Fruit fly (Drosophila melanogaster) whole organism, prepupa: Measurements from ENCODE around the gene Sec24CD.

Experiments used
- CG10631 ChIP-seq: fragments of 200-800 bp; sonication (Bioruptor generic); optimal IDR thresholded peaks from 2 replicates; lab custom pipeline; 2016; ENCODE audit warnings: missing biosample characterization, missing genetic modification characterization
- CG10669 ChIP-seq: fragments of 200-800 bp; sonication (Bioruptor generic); optimal IDR thresholded peaks from 3 replicates; lab custom pipeline; 2018; ENCODE audit warnings: missing biosample characterization, mild to moderate bottlenecking, missing genetic modification characterization, moderate library complexity
- CG11294 ChIP-seq: fragments of 200-800 bp; sonication (Bioruptor generic); IDR thresholded peaks from 2 replicates; pipeline ENCODE4 v1.3.6; 2022; ENCODE audit warnings: missing biosample characterization, missing genetic modification characterization
- CG11762 ChIP-seq: fragments of 200-800 bp; sonication (Bioruptor generic); optimal IDR thresholded peaks from 3 replicates; lab custom pipeline; 2016; ENCODE audit warnings: missing biosample characterization, missing genetic modification characterization; ENCODE audit not compliant: insufficient read depth
- CG11902 ChIP-seq: fragments of 200-800 bp; sonication (Bioruptor generic); optimal IDR thresholded peaks from 3 replicates; lab custom pipeline; 2016; ENCODE audit warnings: missing biosample characterization, missing genetic modification characterization
- CG15336 ChIP-seq: fragments of 200-800 bp; sonication (Bioruptor generic); IDR thresholded peaks from 2 replicates; pipeline ENCODE4 v1.3.6; 2022; ENCODE audit warnings: missing biosample characterization, missing genetic modification characterization
- CG1621 ChIP-seq: fragments of 200-800 bp; sonication (Bioruptor generic); optimal IDR thresholded peaks from 3 replicates; lab custom pipeline; 2018; ENCODE audit warnings: missing biosample characterization, mild to moderate bottlenecking, missing genetic modification characterization
- CG16779 ChIP-seq: fragments of 200-800 bp; sonication (Bioruptor generic); optimal IDR thresholded peaks from 3 replicates; lab custom pipeline; 2017; ENCODE audit warnings: missing biosample characterization, mild to moderate bottlenecking, missing genetic modification characterization
- CG3032 ChIP-seq: fragments of 200-800 bp; optimal IDR thresholded peaks from 2 replicates; lab custom pipeline; 2019; ENCODE audit warnings: missing biosample characterization, mild to moderate bottlenecking, missing genetic modification characterization, moderate library complexity
- CG32006 ChIP-seq: fragments of 200-800 bp; sonication (Bioruptor generic); optimal IDR thresholded peaks from 3 replicates; lab custom pipeline; 2017; ENCODE audit warnings: missing biosample characterization, mild to moderate bottlenecking, missing genetic modification characterization
- CG3919 ChIP-seq: fragments of 200-800 bp; sonication (Bioruptor generic); optimal IDR thresholded peaks from 3 replicates; lab custom pipeline; 2016; ENCODE audit warnings: missing biosample characterization, missing genetic modification characterization
- CG4318 ChIP-seq: fragments of 200-800 bp; sonication (Bioruptor generic); optimal IDR thresholded peaks from 3 replicates; lab custom pipeline; 2017; ENCODE audit warnings: missing biosample characterization, mild to moderate bottlenecking, missing genetic modification characterization
- CG6163 ChIP-seq: fragments of 200-800 bp; sonication (Bioruptor generic); IDR thresholded peaks from 3 replicates; pipeline ENCODE4 v1.3.6; 2022; ENCODE audit warnings: missing biosample characterization, missing genetic modification characterization
- CG6792 ChIP-seq: fragments of 200-800 bp; sonication (Bioruptor generic); optimal IDR thresholded peaks from 3 replicates; lab custom pipeline; 2016; ENCODE audit warnings: missing biosample characterization, missing genetic modification characterization
- CG6808 ChIP-seq: fragments of 200-800 bp; sonication (Bioruptor generic); optimal IDR thresholded peaks from 3 replicates; lab custom pipeline; 2017; ENCODE audit warnings: missing biosample characterization, missing genetic modification characterization, mild to moderate bottlenecking, moderate library complexity, missing genetic modification reagents
- CG7368 ChIP-seq: fragments of 200-800 bp; sonication (Bioruptor generic); optimal IDR thresholded peaks from 3 replicates; lab custom pipeline; 2016; ENCODE audit warnings: missing biosample characterization, missing genetic modification characterization
- CG8119 ChIP-seq: fragments of 200-800 bp; sonication (Bioruptor generic); IDR thresholded peaks from 3 replicates; pipeline ENCODE4 v1.3.6; 2022; ENCODE audit warnings: missing biosample characterization, missing genetic modification characterization
- CG8319 ChIP-seq: fragments of 200-800 bp; sonication (Bioruptor generic); optimal IDR thresholded peaks from 3 replicates; lab custom pipeline; 2016; ENCODE audit warnings: missing biosample characterization, missing genetic modification characterization
- CG8632 ChIP-seq: fragments of 200-800 bp; sonication (Bioruptor generic); optimal IDR thresholded peaks from 3 replicates; lab custom pipeline; 2016; ENCODE audit warnings: missing biosample characterization, missing genetic modification characterization
- CG9139 ChIP-seq: fragments of 200-800 bp; sonication (Bioruptor generic); optimal IDR thresholded peaks from 3 replicates; lab custom pipeline; 2017; ENCODE audit warnings: missing biosample characterization, mild to moderate bottlenecking, missing genetic modification characterization
- Eip75B ChIP-seq: fragments of 200-800 bp; sonication (Bioruptor generic); optimal IDR thresholded peaks from 3 replicates; lab custom pipeline; 2016; ENCODE audit warnings: missing biosample characterization, missing genetic modification characterization
- Eip78C ChIP-seq: fragments of 200-800 bp; sonication (Bioruptor generic); peaks from one replicate; lab custom pipeline; 2016; ENCODE audit warnings: missing biosample characterization, missing genetic modification characterization
- Ets21C ChIP-seq: fragments of 200-800 bp; sonication (Bioruptor generic); optimal IDR thresholded peaks from 3 replicates; lab custom pipeline; 2016; ENCODE audit warnings: missing biosample characterization, missing genetic modification characterization
- Ets96B ChIP-seq: fragments of 200-800 bp; optimal IDR thresholded peaks from 2 replicates; lab custom pipeline; 2019; ENCODE audit warnings: missing biosample characterization, mild to moderate bottlenecking, missing genetic modification characterization, moderate library complexity
- Gug ChIP-seq: fragments of 200-800 bp; sonication (Bioruptor generic); IDR thresholded peaks from 2 replicates; pipeline ENCODE4 v1.3.6; 2022; ENCODE audit warnings: missing biosample characterization, missing genetic modification characterization
- Hr38 ChIP-seq: sonication (Bioruptor generic); optimal IDR thresholded peaks from 2 replicates; lab custom pipeline; 2016; ENCODE audit warnings: missing biosample characterization, missing genetic modification characterization
- Hr39 ChIP-seq: fragments of 200-800 bp; sonication (Bioruptor generic); optimal IDR thresholded peaks from 2 replicates; lab custom pipeline; 2016; ENCODE audit warnings: missing biosample characterization, missing genetic modification characterization
- Met ChIP-seq: fragments of 200-800 bp; sonication (Bioruptor generic); optimal IDR thresholded peaks from 3 replicates; lab custom pipeline; 2016; ENCODE audit warnings: missing biosample characterization, missing genetic modification characterization
- OdsH ChIP-seq: fragments of 200-800 bp; sonication (Bioruptor generic); optimal IDR thresholded peaks from 3 replicates; lab custom pipeline; 2016; ENCODE audit warnings: missing biosample characterization, missing genetic modification characterization
- Smox ChIP-seq: fragments of 200-800 bp; sonication (Bioruptor generic); optimal IDR thresholded peaks from 3 replicates; lab custom pipeline; 2016; ENCODE audit warnings: missing biosample characterization, missing genetic modification characterization
- Sox14 ChIP-seq: fragments of 200-800 bp; sonication (Bioruptor generic); optimal IDR thresholded peaks from 3 replicates; lab custom pipeline; 2016; ENCODE audit warnings: missing biosample characterization, missing genetic modification characterization
- Sox15 ChIP-seq: fragments of 200-800 bp; sonication (Bioruptor generic); optimal IDR thresholded peaks from 3 replicates; lab custom pipeline; 2016; ENCODE audit warnings: missing biosample characterization, missing genetic modification characterization
- acj6 ChIP-seq: fragments of 200-800 bp; sonication (Bioruptor generic); optimal IDR thresholded peaks from 3 replicates; lab custom pipeline; 2016; ENCODE audit warnings: missing biosample characterization, missing genetic modification characterization
- cyc ChIP-seq: fragments of 200-800 bp; sonication (Bioruptor generic); optimal IDR thresholded peaks from 3 replicates; lab custom pipeline; 2016; ENCODE audit warnings: missing biosample characterization, missing genetic modification characterization
- dac ChIP-seq: fragments of 200-800 bp; sonication (Bioruptor generic); optimal IDR thresholded peaks from 2 replicates; lab custom pipeline; 2017; ENCODE audit warnings: missing biosample characterization, mild to moderate bottlenecking, missing genetic modification characterization
- eg ChIP-seq: fragments of 200-800 bp; sonication (Bioruptor generic); IDR thresholded peaks from 3 replicates; pipeline ENCODE4 v1.3.6; 2022; ENCODE audit warnings: missing biosample characterization, missing genetic modification characterization
- esn ChIP-seq: fragments of 200-800 bp; sonication (Bioruptor generic); optimal IDR thresholded peaks from 2 replicates; lab custom pipeline; 2016; ENCODE audit warnings: missing biosample characterization, mild to moderate bottlenecking, missing genetic modification characterization, moderate library complexity
- fd59A ChIP-seq: fragments of 200-800 bp; sonication (Bioruptor generic); optimal IDR thresholded peaks from 2 replicates; lab custom pipeline; 2017; ENCODE audit warnings: missing biosample characterization, mild to moderate bottlenecking, missing genetic modification characterization, missing genetic modification reagents
- fd85E ChIP-seq: fragments of 200-800 bp; sonication (Bioruptor generic); optimal IDR thresholded peaks from 3 replicates; lab custom pipeline; 2016; ENCODE audit warnings: missing biosample characterization, missing genetic modification characterization
- lz ChIP-seq: fragments of 200-800 bp; sonication (Bioruptor generic); optimal IDR thresholded peaks from 3 replicates; lab custom pipeline; 2016; ENCODE audit warnings: missing biosample characterization, missing genetic modification characterization
- net ChIP-seq: fragments of 200-800 bp; sonication (Bioruptor generic); optimal IDR thresholded peaks from 3 replicates; lab custom pipeline; 2016; ENCODE audit warnings: missing biosample characterization, missing genetic modification characterization
- pdm3 ChIP-seq: fragments of 200-800 bp; sonication (Bioruptor generic); optimal IDR thresholded peaks from 3 replicates; lab custom pipeline; 2016; ENCODE audit warnings: missing biosample characterization, missing genetic modification characterization
- salr ChIP-seq, 2 experiments: fragments of 200-800 bp; sonication (Bioruptor generic); optimal IDR thresholded peaks; 3 replicates each; lab custom pipeline; 2016 to 2018; ENCODE audit warnings: missing biosample characterization in 2 of 2, missing genetic modification characterization in 2 of 2, mild to moderate bottlenecking in 1 of 2
- spab ChIP-seq: fragments of 200-800 bp; sonication (Bioruptor generic); optimal IDR thresholded peaks from 2 replicates; lab custom pipeline; 2017; ENCODE audit warnings: missing biosample characterization, mild to moderate bottlenecking, missing genetic modification characterization, missing genetic modification reagents
- ss ChIP-seq, 2 experiments: fragments of 200-800 bp; sonication (Bioruptor generic); optimal IDR thresholded peaks; 2 replicates in 1 of 2; 3 replicates in 1 of 2; lab custom pipeline; 2017 to 2018; ENCODE audit warnings: mild to moderate bottlenecking in 2 of 2, missing biosample characterization in 2 of 2, missing genetic modification characterization in 2 of 2, moderate library complexity in 1 of 2
- svp ChIP-seq: fragments of 200-800 bp; sonication (Bioruptor generic); peaks from one replicate; lab custom pipeline; 2016; ENCODE audit warnings: missing biosample characterization, missing genetic modification characterization
- vri ChIP-seq: fragments of 200-800 bp; sonication (Bioruptor generic); optimal IDR thresholded peaks from 3 replicates; lab custom pipeline; 2016; ENCODE audit warnings: missing biosample characterization, mild to moderate bottlenecking, missing genetic modification characterization

Sec24CD gene

DNA sequence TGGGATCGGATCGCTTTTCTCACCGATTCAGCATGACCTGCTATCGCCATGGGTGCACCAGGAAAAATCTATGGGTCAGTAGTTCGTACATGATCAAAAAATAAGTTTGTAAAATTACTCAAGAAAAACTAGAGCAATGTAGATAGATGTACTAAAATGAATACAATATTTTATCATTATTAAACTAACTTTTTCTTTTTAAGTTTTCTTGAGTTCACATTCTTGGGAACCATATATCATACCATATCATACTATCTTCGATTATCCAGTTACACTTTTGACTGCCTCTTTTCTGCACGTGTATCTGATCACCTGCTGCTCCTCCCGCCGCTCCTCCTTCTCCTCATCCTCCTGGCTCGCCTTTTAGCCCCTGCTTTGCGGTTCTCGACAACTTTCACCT, 51.3 kb downstream of the Sec24CD start (continued):
- peak; percentile 49 for TF ChIP-seq Smox (GFP tag; lab: Kevin White, UChicago)
- TF ChIP-seq Eip78C (GFP tag; lab: Kevin White, UChicago) = peak; percentile 87
- no peak for TF ChIP-seq Hr38 (GFP tag; lab: Kevin White, UChicago)
- TF ChIP-seq CG4318 (GFP tag; lab: Kevin White, UChicago) = peak; percentile 67
- TF ChIP-seq CG1621 (tag; lab: Kevin White, UChicago) = no peak
- peak; percentile 87 for TF ChIP-seq CG32006 (GFP tag; lab: Kevin White, UChicago)
- TF ChIP-seq CG3919 = peak; percentile 40
- peak; percentile 48 for TF ChIP-seq Met (GFP tag; lab: Kevin White, UChicago)
- TF ChIP-seq CG11762 (GFP tag; lab: Kevin White, UChicago) = peak; percentile 2
- TF ChIP-seq cyc = no peak
- TF ChIP-seq lz (GFP tag; lab: Kevin White, UChicago) = peak; percentile 36
- peak; percentile 33 for TF ChIP-seq CG11902 (GFP tag; lab: Kevin White, UChicago)
- TF ChIP-seq fd85E (GFP tag; lab: Kevin White, UChicago) = no peak
- TF ChIP-seq CG16779 (tag; lab: Kevin White, UChicago) = no peak
- TF ChIP-seq CG15336 = peak; percentile 45; the same call in 1 of the 2 replicates
- no peak for TF ChIP-seq net (GFP tag; lab: Kevin White, UChicago)
- peak; percentile 69 for TF ChIP-seq CG8119 (GFP tag; lab: Robert Waterston, UW)
- peak; percentile 48 for TF ChIP-seq pdm3 (GFP tag; lab: Kevin White, UChicago)
- peak; percentile 54 for TF ChIP-seq CG6792 (GFP tag; lab: Kevin White, UChicago)
- peak; percentile 19 for TF ChIP-seq Hr39 (GFP tag; lab: Kevin White, UChicago)
- TF ChIP-seq CG7368 (GFP tag; lab: Kevin White, UChicago) = peak; percentile 8
- 0 out of 2 replicates have a peak, but pooled peaks have one; percentile 27 for TF ChIP-seq CG11294 (GFP tag; lab: Robert Waterston, UW)
- TF ChIP-seq CG10631 = peak; percentile 47
- TF ChIP-seq OdsH (GFP tag; lab: Kevin White, UChicago) = peak; percentile 64
- TF ChIP-seq Ets21C (GFP tag; lab: Kevin White, UChicago) = peak; percentile 6
- TF ChIP-seq eg (GFP tag; lab: Robert Waterston, UW) = peak; percentile 7; the same call in 1 of the 3 replicates
- no peak for TF ChIP-seq Sox15 (GFP tag; lab: Kevin White, UChicago)
- TF ChIP-seq CG8319 = peak; percentile 8
- no peak for TF ChIP-seq salr (GFP tag; optimal IDR thresholded peaks at IDR 0.05; lab: Kevin White, UChicago)
- peak; percentile 53 for TF ChIP-seq esn (GFP tag; lab: Kevin White, UChicago)
- TF ChIP-seq fd59A = no peak
- peak; percentile 29 for TF ChIP-seq acj6 (GFP tag; lab: Kevin White, UChicago)
- TF ChIP-seq dac (GFP tag; lab: Kevin White, UChicago) = peak; percentile 47
- TF ChIP-seq spab (GFP tag; lab: Kevin White, UChicago) = no peak
- TF ChIP-seq CG9139 = no peak
- TF ChIP-seq Eip75B (GFP tag; lab: Kevin White, UChicago) = peak; percentile 39

DNA sequence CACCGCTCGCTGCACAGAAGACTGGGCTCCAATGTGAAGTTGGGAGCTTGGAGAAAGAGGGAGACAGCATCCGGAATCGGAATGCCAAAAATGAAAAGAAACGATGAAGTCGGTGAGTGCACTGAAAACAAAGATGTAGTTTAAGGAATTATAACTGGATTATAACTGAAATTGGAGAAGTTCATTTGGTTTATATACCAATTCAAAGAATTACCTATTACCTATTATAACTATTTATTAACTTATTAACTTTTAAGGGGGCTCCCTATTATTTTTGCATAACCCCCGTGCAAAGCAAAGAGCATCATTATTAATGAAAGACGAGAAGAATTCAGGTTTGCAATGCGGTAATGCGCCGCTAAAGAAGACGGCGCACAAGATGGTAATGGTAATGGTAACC, 52.0 kb downstream of the Sec24CD start:
- TF ChIP-seq Gug (GFP tag; lab: Robert Waterston, UW) = 0 out of 2 replicates have a peak, but pooled peaks have one; percentile 46
- TF ChIP-seq CG3919 = peak; percentile 60
- peak; percentile 29 for TF ChIP-seq CG11762 (GFP tag; lab: Kevin White, UChicago)
- peak; percentile 17 for TF ChIP-seq Sox15 (GFP tag; lab: Kevin White, UChicago)
- peak; percentile 38 for TF ChIP-seq Ets96B (tag; lab: Kevin White, UChicago)
- no peak for TF ChIP-seq CG6808 (GFP tag; lab: Kevin White, UChicago)
- peak; percentile 87 for TF ChIP-seq Eip78C (GFP tag; lab: Kevin White, UChicago)
- TF ChIP-seq pdm3 (GFP tag; lab: Kevin White, UChicago) = peak; percentile 43
- no peak for TF ChIP-seq CG11902 (GFP tag; lab: Kevin White, UChicago)
- peak in 1 of 2 experiments; percentile 7 for TF ChIP-seq ss (GFP tag; optimal IDR thresholded peaks at IDR 0.05; lab: Kevin White, UChicago)
- TF ChIP-seq CG8119 (GFP tag; lab: Robert Waterston, UW) = peak; percentile 70
- peak; percentile 22 for TF ChIP-seq CG3032 (tag; lab: Kevin White, UChicago)
- TF ChIP-seq dac (GFP tag; lab: Kevin White, UChicago) = no peak
- peak; percentile 71 for TF ChIP-seq CG6163 (GFP tag; lab: Robert Waterston, UW)
- peak; percentile 81 for TF ChIP-seq svp (GFP tag; lab: Kevin White, UChicago)
- peak; percentile 6 for TF ChIP-seq Hr39 (GFP tag; lab: Kevin White, UChicago)
- peak; percentile 66 for TF ChIP-seq eg (GFP tag; lab: Robert Waterston, UW)
- 0 out of 2 replicates have a peak, but pooled peaks have one; percentile 55 for TF ChIP-seq CG15336
- peak; percentile 10 for TF ChIP-seq CG7368 (GFP tag; lab: Kevin White, UChicago)
- TF ChIP-seq CG8632 (GFP tag; lab: Kevin White, UChicago) = peak; percentile 26
- peak; percentile 52 for TF ChIP-seq CG6792 (GFP tag; lab: Kevin White, UChicago)
- TF ChIP-seq Eip75B (GFP tag; lab: Kevin White, UChicago) = peak; percentile 40
- TF ChIP-seq CG11294 (GFP tag; lab: Robert Waterston, UW) = no peak
- TF ChIP-seq cyc = no peak
- TF ChIP-seq CG9139 = no peak
- TF ChIP-seq vri (GFP tag; lab: Kevin White, UChicago) = no peak
- TF ChIP-seq acj6 (GFP tag; lab: Kevin White, UChicago) = peak; percentile 60
- no peak for TF ChIP-seq spab (GFP tag; lab: Kevin White, UChicago)
- TF ChIP-seq Sox14 (GFP tag; lab: Kevin White, UChicago) = peak; percentile 9
- TF ChIP-seq net (GFP tag; lab: Kevin White, UChicago) = no peak
- peak; percentile 62 for TF ChIP-seq CG32006 (GFP tag; lab: Kevin White, UChicago)
- TF ChIP-seq CG10669 (GFP tag; lab: Kevin White, UChicago) = peak; percentile 7
